Fruit fly (Drosophila melanogaster) whole organism, embryonic: ENCODE data around the gene CG7239.
A peak's percentile ranks its signal among the peaks of the same experiment; 100 is the strongest.

Experiments
- BtbVII ChIP-seq: fragments of 200-800 bp; sonication (Bioruptor generic); optimal IDR thresholded peaks from 3 replicates; lab custom pipeline; 2017; ENCODE audit warnings: missing biosample characterization, mild to moderate bottlenecking, missing genetic modification characterization
- C15 ChIP-seq: fragments of 200-800 bp; sonication (Bioruptor generic); IDR thresholded peaks from 3 replicates; pipeline ENCODE4 v1.3.6; 2022; ENCODE audit warnings: missing biosample characterization, missing genetic modification characterization
- CG10565 ChIP-seq: fragments of 200-800 bp; sonication (Bioruptor generic); optimal IDR thresholded peaks from 3 replicates; lab custom pipeline; 2016; ENCODE audit warnings: missing biosample characterization, mild to moderate bottlenecking, missing genetic modification characterization
- CG11504 ChIP-seq: fragments of 200-800 bp; sonication (Bioruptor generic); optimal IDR thresholded peaks from 3 replicates; lab custom pipeline; 2019; ENCODE audit warnings: missing biosample characterization, mild to moderate bottlenecking, missing genetic modification characterization, moderate library complexity
- CG11560 ChIP-seq: fragments of 200-800 bp; sonication (Bioruptor generic); IDR thresholded peaks from 3 replicates; pipeline ENCODE4 v1.3.6; 2022; ENCODE audit warnings: missing biosample characterization, missing genetic modification characterization
- CG11696 ChIP-seq: fragments of 200-800 bp; sonication (Bioruptor generic); IDR thresholded peaks from 2 replicates; pipeline ENCODE4 v1.3.6; 2022; ENCODE audit warnings: missing biosample characterization, missing genetic modification characterization
- CG14710 ChIP-seq: fragments of 200-800 bp; sonication (Bioruptor generic); optimal IDR thresholded peaks from 3 replicates; lab custom pipeline; 2019; ENCODE audit warnings: missing biosample characterization, mild to moderate bottlenecking, missing genetic modification characterization, moderate library complexity
- CG1603 ChIP-seq: fragments of 200-800 bp; sonication (Bioruptor generic); optimal IDR thresholded peaks from 2 replicates; lab custom pipeline; 2019; ENCODE audit warnings: missing biosample characterization, mild to moderate bottlenecking, missing genetic modification characterization, moderate library complexity
- CG16813 ChIP-seq: fragments of 200-800 bp; sonication (Bioruptor generic); IDR thresholded peaks from 3 replicates; pipeline ENCODE4 v1.3.6; 2022; ENCODE audit warnings: missing biosample characterization, missing genetic modification characterization; ENCODE audit not compliant: partially characterized antibody
- CG16815 ChIP-seq: fragments of 200-800 bp; sonication (Bioruptor generic); optimal IDR thresholded peaks from 3 replicates; lab custom pipeline; 2017; ENCODE audit warnings: missing biosample characterization, mild to moderate bottlenecking, missing genetic modification characterization
- CG17361 ChIP-seq: fragments of 200-800 bp; sonication (Bioruptor generic); IDR thresholded peaks from 3 replicates; pipeline ENCODE4 v1.3.6; 2022; ENCODE audit warnings: missing biosample characterization, missing genetic modification characterization
- CG17385 ChIP-seq: fragments of 200-800 bp; sonication (Bioruptor generic); optimal IDR thresholded peaks from 3 replicates; lab custom pipeline; 2018; ENCODE audit warnings: missing biosample characterization, mild to moderate bottlenecking, missing genetic modification characterization
- CG3281 ChIP-seq: fragments of 200-800 bp; sonication (Bioruptor generic); optimal IDR thresholded peaks from 3 replicates; lab custom pipeline; 2017; ENCODE audit warnings: missing biosample characterization, mild to moderate bottlenecking, missing genetic modification characterization
- CG33557 ChIP-seq: fragments of 200-800 bp; sonication (Bioruptor generic); optimal IDR thresholded peaks from 2 replicates; lab custom pipeline; 2019; ENCODE audit warnings: missing biosample characterization, mild to moderate bottlenecking, missing genetic modification characterization, moderate library complexity
- CG4328 ChIP-seq: fragments of 200-800 bp; sonication (Bioruptor generic); optimal IDR thresholded peaks from 3 replicates; lab custom pipeline; 2017; ENCODE audit warnings: missing biosample characterization, missing genetic modification reagents, missing genetic modification characterization
- CG4404 ChIP-seq: fragments of 200-800 bp; sonication (Bioruptor generic); IDR thresholded peaks from 2 replicates; pipeline ENCODE4 v1.3.6; 2022; ENCODE audit warnings: missing biosample characterization, missing genetic modification characterization
- CG6254 ChIP-seq: fragments of 200-800 bp; sonication (Bioruptor generic); optimal IDR thresholded peaks from 3 replicates; lab custom pipeline; 2017; ENCODE audit warnings: mild to moderate bottlenecking, missing biosample characterization, missing genetic modification reagents, missing genetic modification characterization
- CG6791 ChIP-seq: fragments of 200-800 bp; sonication (Bioruptor generic); IDR thresholded peaks from 3 replicates; pipeline ENCODE4 v1.3.6; 2022; ENCODE audit warnings: missing biosample characterization, missing genetic modification characterization; ENCODE audit not compliant: partially characterized antibody
- CG7556 ChIP-seq: fragments of 200-800 bp; sonication (Bioruptor generic); optimal IDR thresholded peaks from 2 replicates; lab custom pipeline; 2017; ENCODE audit warnings: missing biosample characterization, mild to moderate bottlenecking, missing genetic modification characterization
- CG7786 ChIP-seq: fragments of 200-800 bp; sonication (Bioruptor generic); optimal IDR thresholded peaks from 2 replicates; lab custom pipeline; 2016; ENCODE audit warnings: missing biosample characterization, missing genetic modification characterization
- CG7963 ChIP-seq: fragments of 200-800 bp; sonication (Bioruptor generic); IDR thresholded peaks from 3 replicates; pipeline ENCODE4 v1.3.6; 2022; ENCODE audit warnings: missing biosample characterization, missing genetic modification characterization; ENCODE audit not compliant: partially characterized antibody
- CG9727 ChIP-seq: fragments of 200-800 bp; sonication (Bioruptor generic); optimal IDR thresholded peaks from 3 replicates; lab custom pipeline; 2017; ENCODE audit warnings: missing biosample characterization, mild to moderate bottlenecking, missing genetic modification characterization
- CG9797 ChIP-seq: fragments of 200-800 bp; sonication (Bioruptor generic); optimal IDR thresholded peaks from 3 replicates; lab custom pipeline; 2018; ENCODE audit warnings: missing biosample characterization, mild to moderate bottlenecking, missing genetic modification characterization
- Chrac-16 ChIP-seq: fragments of 200-800 bp; sonication (Bioruptor generic); optimal IDR thresholded peaks from 3 replicates; lab custom pipeline; 2016; ENCODE audit warnings: missing biosample characterization, missing genetic modification characterization
- D19B ChIP-seq: fragments of 200-800 bp; sonication (Bioruptor generic); optimal IDR thresholded peaks from 2 replicates; lab custom pipeline; 2017; ENCODE audit warnings: missing biosample characterization, mild to moderate bottlenecking, missing genetic modification characterization
- Gug ChIP-seq: fragments of 200-800 bp; sonication (Bioruptor generic); IDR thresholded peaks from 4 replicates; pipeline ENCODE4 v1.3.6; 2022; ENCODE audit warnings: missing biosample characterization, missing genetic modification characterization
- H2.0 ChIP-seq: fragments of 200-800 bp; sonication (Bioruptor generic); IDR thresholded peaks from 2 replicates; pipeline ENCODE4 v1.3.6; 2022; ENCODE audit warnings: missing biosample characterization, missing genetic modification characterization
- Hand ChIP-seq: fragments of 200-800 bp; sonication (Bioruptor generic); optimal IDR thresholded peaks from 2 replicates; lab custom pipeline; 2017; ENCODE audit warnings: mild to moderate bottlenecking, missing biosample characterization, missing genetic modification reagents, missing genetic modification characterization
- Hr51 ChIP-seq, 2 experiments: fragments of 200-800 bp; sonication (Bioruptor generic); optimal IDR thresholded peaks; 2 replicates in 1 of 2; 3 replicates in 1 of 2; lab custom pipeline; 2016 to 2018; ENCODE audit warnings: missing biosample characterization in 2 of 2, missing genetic modification characterization in 2 of 2, mild to moderate bottlenecking in 1 of 2, moderate library complexity in 1 of 2
- Lim3 ChIP-seq: fragments of 200-800 bp; sonication (Bioruptor generic); IDR thresholded peaks from 2 replicates; pipeline ENCODE4 v1.3.6; 2022; ENCODE audit warnings: missing biosample characterization, missing genetic modification characterization
- Med ChIP-seq: fragments of 200-800 bp; sonication (Bioruptor generic); peaks from one replicate; lab custom pipeline; 2016; ENCODE audit warnings: missing biosample characterization, missing genetic modification characterization, mild to moderate bottlenecking, inconsistent platforms, moderate library complexity
- Meics ChIP-seq: fragments of 200-800 bp; sonication (Bioruptor generic); optimal IDR thresholded peaks from 2 replicates; lab custom pipeline; 2017; ENCODE audit warnings: missing biosample characterization, mild to moderate bottlenecking, missing genetic modification characterization
- Sox102F ChIP-seq: fragments of 200-800 bp; sonication (Bioruptor generic); optimal IDR thresholded peaks from 2 replicates; lab custom pipeline; 2018; ENCODE audit warnings: missing biosample characterization, mild to moderate bottlenecking, missing genetic modification characterization, moderate library complexity
- Spps ChIP-seq: fragments of 200-800 bp; sonication (Bioruptor generic); optimal IDR thresholded peaks from 2 replicates; lab custom pipeline; 2018; ENCODE audit warnings: missing biosample characterization, mild to moderate bottlenecking, missing genetic modification characterization
- ap ChIP-seq: fragments of 200-800 bp; sonication (Bioruptor generic); IDR thresholded peaks from 2 replicates; pipeline ENCODE4 v1.3.6; 2022; ENCODE audit warnings: missing biosample characterization, missing genetic modification characterization
- crc ChIP-seq: fragments of 200-800 bp; sonication (Bioruptor generic); optimal IDR thresholded peaks from 2 replicates; lab custom pipeline; 2016; ENCODE audit warnings: missing biosample characterization, missing genetic modification characterization
- gsb-n ChIP-seq: fragments of 200-800 bp; sonication (Bioruptor generic); optimal IDR thresholded peaks from 3 replicates; lab custom pipeline; 2018; ENCODE audit warnings: missing biosample characterization, mild to moderate bottlenecking, missing genetic modification characterization
- jumu ChIP-seq: fragments of 200-800 bp; sonication (Bioruptor generic); optimal IDR thresholded peaks from 3 replicates; lab custom pipeline; 2016; ENCODE audit warnings: missing biosample characterization, missing genetic modification characterization
- maf-S ChIP-seq: fragments of 200-800 bp; sonication (Bioruptor generic); optimal IDR thresholded peaks from 2 replicates; lab custom pipeline; 2016; ENCODE audit warnings: missing biosample characterization, missing genetic modification characterization
- mld ChIP-seq: fragments of 200-800 bp; sonication (Bioruptor generic); IDR thresholded peaks from 3 replicates; pipeline ENCODE4 v1.3.6; 2022; ENCODE audit warnings: missing biosample characterization, missing genetic modification characterization; ENCODE audit not compliant: partially characterized antibody
- phol ChIP-seq: fragments of 200-800 bp; sonication (Bioruptor generic); optimal IDR thresholded peaks from 3 replicates; lab custom pipeline; 2018; ENCODE audit warnings: missing biosample characterization, mild to moderate bottlenecking, missing genetic modification characterization, moderate library complexity
- scrt ChIP-seq: fragments of 200-800 bp; sonication (Bioruptor generic); optimal IDR thresholded peaks from 2 replicates; lab custom pipeline; 2018; ENCODE audit warnings: missing biosample characterization, mild to moderate bottlenecking, missing genetic modification characterization, moderate library complexity
- sens ChIP-seq: fragments of 200-800 bp; sonication (Bioruptor generic); peaks from one replicate; lab custom pipeline; 2016; ENCODE audit warnings: missing biosample characterization, missing genetic modification characterization
- sim ChIP-seq: fragments of 200-800 bp; sonication (Bioruptor generic); IDR thresholded peaks from 2 replicates; pipeline ENCODE4 v1.3.6; 2022; ENCODE audit warnings: missing biosample characterization, missing genetic modification characterization
- sima ChIP-seq: fragments of 200-800 bp; sonication (Bioruptor generic); optimal IDR thresholded peaks from 2 replicates; lab custom pipeline; 2016; ENCODE audit warnings: missing biosample characterization, missing genetic modification characterization
- sr ChIP-seq: fragments of 200-800 bp; sonication (Bioruptor generic); IDR thresholded peaks from 3 replicates; pipeline ENCODE4 v1.3.6; 2022; ENCODE audit warnings: missing biosample characterization, missing genetic modification characterization
- stc ChIP-seq: fragments of 200-800 bp; sonication (Bioruptor generic); IDR thresholded peaks from 2 replicates; pipeline ENCODE4 v1.3.6; 2022; ENCODE audit warnings: missing biosample characterization, missing genetic modification characterization
- tna ChIP-seq: fragments of 200-800 bp; sonication (Bioruptor generic); IDR thresholded peaks from 2 replicates; pipeline ENCODE4 v1.3.6; 2022; ENCODE audit warnings: missing biosample characterization, missing genetic modification characterization; ENCODE audit not compliant: partially characterized antibody
- twi ChIP-seq: fragments of 200-800 bp; optimal IDR thresholded peaks from 2 replicates; lab custom pipeline; 2019; ENCODE audit warnings: missing biosample characterization, mild to moderate bottlenecking, missing genetic modification characterization, moderate library complexity

Gene CG7239

DNA sequence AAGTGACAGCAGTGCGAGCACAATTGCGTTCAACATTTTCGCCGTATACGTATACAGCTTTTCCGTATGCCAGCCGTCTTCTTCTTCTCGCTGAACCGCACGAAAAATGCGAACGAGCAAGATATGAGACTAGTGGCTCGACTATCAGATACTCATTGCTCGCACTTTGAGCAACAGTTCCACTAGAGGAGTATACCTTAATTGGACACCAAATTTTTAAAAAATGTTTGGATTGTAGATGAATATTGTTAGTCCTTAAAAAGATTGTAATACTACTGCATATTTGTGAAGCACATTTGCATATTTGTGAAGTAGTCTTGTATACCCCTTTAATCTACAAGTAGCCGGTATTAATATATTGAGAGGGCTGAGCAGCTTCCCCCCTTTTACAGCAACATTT lies 23.9 kb upstream of the CG7239 start (continued):
- peak; percentile 5 for TF ChIP-seq CG7786 (GFP tag; lab: Kevin White, UChicago)
- no peak for TF ChIP-seq sim (GFP tag; lab: Robert Waterston, UW)
- TF ChIP-seq CG10565 (GFP tag; lab: Kevin White, UChicago), result no peak
- peak; percentile 60 for TF ChIP-seq CG16813 (GFP tag; lab: Robert Waterston, UW)
- TF ChIP-seq ap, result no peak
- TF ChIP-seq CG14710, result no peak
- TF ChIP-seq sr (GFP tag; lab: Robert Waterston, UW), result no peak
- TF ChIP-seq C15 (GFP tag; lab: Robert Waterston, UW), result no peak
- TF ChIP-seq Med (GFP tag; lab: Kevin White, UChicago), result peak; percentile 78
- TF ChIP-seq sima (GFP tag; lab: Kevin White, UChicago), result no peak
- TF ChIP-seq H2.0 (GFP tag; lab: Robert Waterston, UW), result peak; percentile 17; the same call in 1 of the 2 replicates
- TF ChIP-seq CG3281 (GFP tag; lab: Kevin White, UChicago), result peak; percentile 5
- no peak for TF ChIP-seq CG11560
- TF ChIP-seq CG9797 (GFP tag; lab: Kevin White, UChicago), result no peak
- 0 out of 3 replicates have a peak, but pooled peaks have one; percentile 25 for TF ChIP-seq CG17361 (GFP tag; lab: Robert Waterston, UW)
- peak; percentile 42 for TF ChIP-seq scrt (GFP tag; lab: Kevin White, UChicago)
- no peak for TF ChIP-seq crc (GFP tag; lab: Kevin White, UChicago)
- TF ChIP-seq gsb-n (tag; lab: Kevin White, UChicago), result no peak
- TF ChIP-seq CG11696 (GFP tag; lab: Robert Waterston, UW), result no peak
- no peak for TF ChIP-seq Spps (tag; lab: Kevin White, UChicago)
- TF ChIP-seq CG7963 (GFP tag; lab: Robert Waterston, UW), result peak; percentile 45; the same call in 1 of the 3 replicates
- peak; percentile 72 for TF ChIP-seq CG6791 (GFP tag; lab: Robert Waterston, UW)
- no peak for TF ChIP-seq maf-S (GFP tag; lab: Kevin White, UChicago)
- TF ChIP-seq mld (GFP tag; lab: Robert Waterston, UW), result peak; percentile 49; the same call in 2 of the 3 replicates
- TF ChIP-seq Sox102F, result peak; percentile 22
- no peak for TF ChIP-seq CG4404 (GFP tag; lab: Robert Waterston, UW)
- TF ChIP-seq CG7556 (GFP tag; lab: Kevin White, UChicago), result peak; percentile 18
- TF ChIP-seq BtbVII (GFP tag; lab: Kevin White, UChicago), result peak; percentile 5
- TF ChIP-seq Hr51 (GFP tag; optimal IDR thresholded peaks at IDR 0.05; lab: Kevin White, UChicago), result peak in 1 of 2 experiments; percentile 11
- no peak for TF ChIP-seq CG16815 (GFP tag; lab: Kevin White, UChicago)
- no peak for TF ChIP-seq phol (tag; lab: Kevin White, UChicago)
- TF ChIP-seq CG6254, result no peak
- TF ChIP-seq Gug (GFP tag; lab: Robert Waterston, UW), result no peak

DNA sequence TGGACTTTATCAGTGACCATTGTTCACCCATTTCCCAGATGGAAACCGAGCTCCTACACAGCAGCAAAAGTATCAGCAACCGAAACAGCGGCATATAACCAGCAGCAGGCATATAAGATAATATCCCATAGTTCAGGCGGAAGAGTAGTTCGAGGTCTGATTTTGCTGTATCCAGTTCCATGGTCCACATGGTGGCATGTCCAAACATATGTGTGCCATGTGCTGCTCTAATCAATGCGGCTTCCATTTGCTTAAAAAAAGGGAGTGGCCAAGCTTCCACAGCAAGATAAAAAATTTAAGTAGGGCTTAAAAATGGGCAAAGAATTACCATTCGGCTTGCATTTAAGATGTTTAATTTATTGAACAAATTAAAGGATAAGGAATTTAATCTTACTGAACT lies 21.3 kb upstream of the CG7239 start:
- TF ChIP-seq twi (tag; lab: Kevin White, UChicago) (peak; percentile 96), CG11560 (peak; percentile 21; the same call in 1 of the 3 replicates), D19B (GFP tag; lab: Kevin White, UChicago) (no peak), sens (GFP tag; lab: Kevin White, UChicago) (peak; percentile 10)

DNA sequence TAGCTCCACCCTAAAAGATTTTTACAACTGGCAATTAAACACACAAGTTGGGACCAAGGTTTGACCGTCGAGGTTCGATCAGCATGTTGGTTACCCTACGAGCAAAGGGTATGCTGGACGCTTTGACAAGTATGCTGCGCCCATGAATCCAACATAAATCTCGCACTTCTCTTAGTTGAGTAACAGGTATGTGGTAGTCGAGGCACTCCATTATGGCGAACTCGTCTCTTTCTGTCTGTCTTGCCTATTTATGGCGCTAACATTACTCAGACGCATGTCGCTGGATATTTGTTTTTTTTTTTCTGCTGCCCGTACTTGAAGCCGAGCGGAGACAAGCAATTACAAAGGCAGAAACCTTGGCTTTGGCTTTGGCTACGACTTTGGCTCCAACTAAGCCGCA lies 20.8 kb upstream of the CG7239 start:
- TF ChIP-seq CG4328 (GFP tag; lab: Kevin White, UChicago) (no peak), tna (GFP tag; lab: Robert Waterston, UW) (peak; percentile 78), CG11504 (tag; lab: Kevin White, UChicago) (no peak), CG9727 (no peak), Chrac-16 (GFP tag; lab: Kevin White, UChicago) (no peak), jumu (peak; percentile 31), stc (no peak), CG1603 (tag; lab: Kevin White, UChicago) (no peak), Meics (peak; percentile 4), CG17385 (GFP tag; lab: Kevin White, UChicago) (no peak), Hand (GFP tag; lab: Kevin White, UChicago) (no peak), CG16815 (GFP tag; lab: Kevin White, UChicago) (no peak), CG33557 (GFP tag; lab: Kevin White, UChicago) (no peak), sim (GFP tag; lab: Robert Waterston, UW) (no peak), Lim3 (GFP tag; lab: Robert Waterston, UW) (no peak)
